Worm (Caenorhabditis elegans): ENCODE measurements around the gene T24C2.5.

- TF ChIP-seq snpc-4 (tag; optimal IDR thresholded peaks at IDR 0.05) (no peak), hlh-1 (tag; optimal IDR thresholded peaks at IDR 0.05) (no peak), zip-8 (tag; optimal IDR thresholded peaks at IDR 0.05) (no peak)
Measured at ce11 chrX:14557936-14558554, 23.8 kb downstream of the T24C2.5 start, which contains the start of gene nhr-3.
